Worm (Caenorhabditis elegans) whole organism, young adult: Measurements from ENCODE around the gene T19H12.6.
"Not testable (repeated sequence)": the region's sequence is repeated elsewhere in the genome, so short reads cannot be mapped to it uniquely, and the experiment has no call there.

Experiments
- F23B12.7 ChIP-seq: sonication (generic microtip); optimal IDR thresholded peaks from 2 replicates; lab custom pipeline; 2017; ENCODE audit warnings: missing genetic modification characterization, mild to moderate bottlenecking, missing compliant biosample characterization, antibody characterized with exemption, moderate library complexity; ENCODE audit not compliant: insufficient read depth
- F57A8.1 ChIP-seq: fragments of 200-800 bp; sonication (Bioruptor generic); optimal IDR thresholded peaks from 2 replicates; lab custom pipeline; 2018; ENCODE audit warnings: mild to moderate bottlenecking, missing genetic modification characterization, moderate library complexity, missing compliant biosample characterization
- Y53F4B.3 ChIP-seq: fragments of 200-800 bp; sonication (Bioruptor generic); IDR thresholded peaks from 2 replicates; pipeline ENCODE4 v1.3.6; 2022; ENCODE audit warnings: missing genetic modification reagents, missing genetic modification characterization, missing compliant biosample characterization
- Y53G8AR.9 ChIP-seq: fragments of 200-800 bp; sonication (Bioruptor generic); conservative IDR thresholded peaks from 2 replicates; pipeline ENCODE4 v1.3.6; 2022; ENCODE audit warnings: missing genetic modification reagents, missing genetic modification characterization, missing compliant biosample characterization
- ama-1 ChIP-seq, 3 experiments: fragments of 150-350 bp in 1 of 3; sonication (generic microtip) in 2 of 3; optimal IDR thresholded peaks; 2 replicates each; lab custom pipeline; 2014 to 2018; ENCODE audit warnings: missing biosample characterization in 2 of 3, missing genetic modification characterization in 2 of 3, missing genetic modification reagents in 2 of 3
- athp-1 ChIP-seq: sonication (generic microtip); optimal IDR thresholded peaks from 2 replicates; lab custom pipeline; 2017; ENCODE audit warnings: mild to moderate bottlenecking, missing genetic modification characterization, missing compliant biosample characterization
- attf-5 ChIP-seq: fragments of 200-800 bp; sonication (Bioruptor generic); optimal IDR thresholded peaks from 2 replicates; lab custom pipeline; 2018; ENCODE audit warnings: mild to moderate bottlenecking, missing genetic modification characterization, missing compliant biosample characterization
- attf-6 ChIP-seq: fragments of 200-800 bp; sonication (Bioruptor generic); IDR thresholded peaks from 2 replicates; pipeline ENCODE4 v1.3.6; 2022; ENCODE audit warnings: missing genetic modification reagents, missing genetic modification characterization, missing compliant biosample characterization
- bed-1 ChIP-seq: fragments of 200-800 bp; sonication (Bioruptor generic); IDR thresholded peaks from 2 replicates; pipeline ENCODE4 v1.3.6; 2022; ENCODE audit warnings: missing genetic modification reagents, missing genetic modification characterization, missing compliant biosample characterization
- ccch-3 ChIP-seq: fragments of 200-800 bp; sonication (Bioruptor generic); optimal IDR thresholded peaks from 2 replicates; lab custom pipeline; 2018; ENCODE audit warnings: mild to moderate bottlenecking, missing genetic modification characterization, missing compliant biosample characterization
- cebp-2 ChIP-seq: fragments of 200-800 bp; sonication (Bioruptor generic); IDR thresholded peaks from 2 replicates; pipeline ENCODE4 v1.3.6; 2022; ENCODE audit warnings: missing genetic modification characterization, missing compliant biosample characterization
- dox-1 ChIP-seq: fragments of 200-800 bp; sonication (Bioruptor generic); IDR thresholded peaks from 2 replicates; pipeline ENCODE4 v1.3.6; 2022; ENCODE audit warnings: missing genetic modification reagents, missing genetic modification characterization, missing compliant biosample characterization
- egl-18 ChIP-seq: fragments of 200-800 bp; sonication (Bioruptor generic); IDR thresholded peaks from 2 replicates; pipeline ENCODE4 v1.3.6; 2022; ENCODE audit warnings: missing genetic modification reagents, missing genetic modification characterization, missing compliant biosample characterization
- egrh-3 ChIP-seq: fragments of 200-800 bp; sonication (Bioruptor generic); IDR thresholded peaks from 2 replicates; pipeline ENCODE4 v1.3.6; 2022; ENCODE audit warnings: missing genetic modification reagents, missing genetic modification characterization, missing compliant biosample characterization
- gei-17 ChIP-seq: fragments of 200-800 bp; sonication (Bioruptor generic); optimal IDR thresholded peaks from 2 replicates; lab custom pipeline; 2018; ENCODE audit warnings: mild to moderate bottlenecking, missing genetic modification characterization, missing compliant biosample characterization
- him-1 ChIP-seq: sonication (generic microtip); optimal IDR thresholded peaks from 2 replicates; lab custom pipeline; 2016; ENCODE audit warnings: missing genotype, missing genetic modification reagents, missing genetic modification characterization, missing compliant biosample characterization
- hmg-1.2 ChIP-seq: fragments of 200-800 bp; sonication (Bioruptor generic); IDR thresholded peaks from 2 replicates; pipeline ENCODE4 v1.3.6; 2022; ENCODE audit warnings: missing genetic modification reagents, missing genetic modification characterization, missing compliant biosample characterization
- hrde-1 ChIP-seq: sonication (generic microtip); optimal IDR thresholded peaks from 2 replicates; lab custom pipeline; 2016; ENCODE audit warnings: missing genetic modification characterization, mild to moderate bottlenecking, missing compliant biosample characterization, moderate library complexity, missing genotype, missing genetic modification reagents, borderline replicate concordance
- lag-1 ChIP-seq: fragments of 200-800 bp; sonication (Bioruptor generic); IDR thresholded peaks from 2 replicates; pipeline ENCODE4 v1.3.6; 2022; ENCODE audit warnings: missing genetic modification reagents, missing genetic modification characterization, missing compliant biosample characterization
- let-526 ChIP-seq: fragments of 200-800 bp; sonication (Bioruptor generic); IDR thresholded peaks from 2 replicates; pipeline ENCODE4 v1.3.6; 2022; ENCODE audit warnings: missing genetic modification reagents, missing genetic modification characterization, missing compliant biosample characterization
- let-607 ChIP-seq, 2 experiments: fragments of 200-800 bp in 1 of 2; sonication (Bioruptor generic) in 1 of 2; sonication (generic microtip) in 1 of 2; optimal IDR thresholded peaks; 2 replicates each; lab custom pipeline; 2016 to 2018; ENCODE audit warnings: mild to moderate bottlenecking in 2 of 2, missing compliant biosample characterization in 2 of 2, missing genetic modification characterization in 2 of 2, moderate library complexity in 2 of 2, missing genotype in 1 of 2
- lir-1 ChIP-seq: fragments of 200-800 bp; sonication (Bioruptor generic); conservative IDR thresholded peaks from 2 replicates; pipeline ENCODE4 v1.3.6; 2022; ENCODE audit warnings: missing genetic modification reagents, missing genetic modification characterization, missing compliant biosample characterization
- mes-4 ChIP-seq: sonication (generic microtip); optimal IDR thresholded peaks from 2 replicates; lab custom pipeline; 2016; ENCODE audit warnings: missing genotype, missing genetic modification characterization, missing compliant biosample characterization
- nhr-120 ChIP-seq: fragments of 200-800 bp; sonication (Bioruptor generic); IDR thresholded peaks from 2 replicates; pipeline ENCODE4 v1.3.6; 2022; ENCODE audit warnings: missing genetic modification characterization, missing compliant biosample characterization
- nhr-179 ChIP-seq: sonication (generic microtip); optimal IDR thresholded peaks from 2 replicates; lab custom pipeline; 2016; ENCODE audit warnings: mild to moderate bottlenecking, missing genetic modification characterization, missing compliant biosample characterization
- nhr-80 ChIP-seq: sonication (generic microtip); optimal IDR thresholded peaks from 2 replicates; lab custom pipeline; 2016; ENCODE audit warnings: missing genetic modification characterization, missing compliant biosample characterization
- rcor-1 ChIP-seq: fragments of 200-800 bp; sonication (Bioruptor generic); IDR thresholded peaks from 2 replicates; pipeline ENCODE4 v1.3.6; 2022; ENCODE audit warnings: missing genetic modification reagents, missing genetic modification characterization, missing compliant biosample characterization
- sea-2 ChIP-seq: fragments of 200-800 bp; sonication (Bioruptor generic); IDR thresholded peaks from 2 replicates; pipeline ENCODE4 v1.3.6; 2022; ENCODE audit warnings: missing genetic modification characterization, missing compliant biosample characterization
- snpc-1.1 ChIP-seq: sonication (generic microtip); optimal IDR thresholded peaks from 2 replicates; lab custom pipeline; 2017; ENCODE audit warnings: missing genetic modification characterization, mild to moderate bottlenecking, missing compliant biosample characterization, antibody characterized with exemption, moderate library complexity, missing genotype, missing genetic modification reagents; ENCODE audit not compliant: insufficient read depth
- snpc-4 ChIP-seq, 5 experiments: fragments of 150-350 bp in 1 of 5; sonication (generic microtip) in 4 of 5; optimal IDR thresholded peaks; 2 replicates each; lab custom pipeline; 2014 to 2018; ENCODE audit warnings: missing genetic modification characterization in 5 of 5, missing biosample characterization in 3 of 5, antibody characterized with exemption in 2 of 5, mild to moderate bottlenecking in 2 of 5, missing compliant biosample characterization in 2 of 5, missing genotype in 2 of 5, moderate library complexity in 2 of 5, missing genetic modification reagents in 1 of 5
- sptf-2 ChIP-seq: fragments of 200-800 bp; sonication (Bioruptor generic); optimal IDR thresholded peaks from 2 replicates; lab custom pipeline; 2018; ENCODE audit warnings: mild to moderate bottlenecking, missing genetic modification characterization, missing compliant biosample characterization
- tbp1 ChIP-seq: fragments of 200-800 bp; sonication (Bioruptor generic); optimal IDR thresholded peaks from 2 replicates; lab custom pipeline; 2018; ENCODE audit warnings: mild to moderate bottlenecking, missing genetic modification characterization, missing compliant biosample characterization
- unc-130 ChIP-seq: sonication (generic microtip); optimal IDR thresholded peaks from 2 replicates; lab custom pipeline; 2016; ENCODE audit warnings: missing genetic modification reagents, missing genetic modification characterization, missing compliant biosample characterization
- xnd-1 ChIP-seq: sonication (generic microtip); optimal IDR thresholded peaks from 2 replicates; lab custom pipeline; 2016; ENCODE audit warnings: missing genotype, missing genetic modification reagents, missing genetic modification characterization, missing compliant biosample characterization
- ztf-25 ChIP-seq: fragments of 200-800 bp; sonication (Bioruptor generic); IDR thresholded peaks from 2 replicates; pipeline ENCODE4 v1.3.6; 2022; ENCODE audit warnings: missing genetic modification reagents, missing genetic modification characterization, missing compliant biosample characterization

T19H12.6 gene

DNA sequence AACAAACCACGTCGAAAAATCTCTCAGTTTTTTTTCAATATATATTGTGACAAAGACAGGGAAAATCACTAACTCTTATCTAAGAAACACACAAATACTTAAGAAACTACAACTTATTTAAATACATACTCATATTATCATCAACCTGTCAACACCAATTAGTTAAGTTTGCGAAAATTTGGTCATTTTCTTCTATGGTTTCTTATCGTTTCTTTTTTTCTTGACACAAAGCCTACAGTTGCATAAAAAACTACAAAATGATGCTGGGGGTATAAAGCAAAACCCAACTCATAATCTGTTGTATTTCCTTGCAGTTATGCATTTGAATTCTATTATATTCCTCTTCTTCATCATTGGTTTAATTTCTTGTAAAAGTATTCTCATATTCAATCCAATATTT is 23.6 kb upstream of the T19H12.6 start, which contains the start of gene ugt-67:
TSS of gene ugt-67 (plus strand) at position 301 of the 400 bp plus-strand sequence.
- TF ChIP-seq mes-4 (tag; lab: Kevin White, UChicago) (no peak), gei-17 (GFP tag; lab: Kevin White, UChicago) (no peak), sea-2 (GFP tag; lab: Robert Waterston, UW) (no peak), bed-1 (no peak), ccch-3 (GFP tag; lab: Kevin White, UChicago) (no peak), lag-1 (GFP tag; lab: Robert Waterston, UW) (no peak), ama-1 (optimal IDR thresholded peaks at IDR 0.05; lab: Kevin White, UChicago) (no peak), ama-1 (GFP tag; optimal IDR thresholded peaks at IDR 0.05; lab: Kevin White, UChicago) (no peak), hrde-1 (tag; lab: Kevin White, UChicago) (no peak), nhr-80 (tag; lab: Kevin White, UChicago) (no peak), Y53G8AR.9 (GFP tag; lab: Robert Waterston, UW) (no peak), dox-1 (GFP tag; lab: Robert Waterston, UW) (no peak), cebp-2 (GFP tag; lab: Robert Waterston, UW) (no peak), attf-6 (no peak), ztf-25 (no peak), lir-1 (GFP tag; lab: Robert Waterston, UW) (no peak), egrh-3 (GFP tag; lab: Robert Waterston, UW) (no peak), egl-18 (no peak), let-526 (no peak)

- TF ChIP-seq hmg-1.2 (GFP tag; lab: Robert Waterston, UW) (peak; percentile 62), snpc-4 (tag; optimal IDR thresholded peaks at IDR 0.05; lab: Kevin White, UChicago) (peak in 1 of 4 experiments; percentile 41)
- not testable (repeated sequence) for TF ChIP-seq snpc-4 (GFP tag; optimal IDR thresholded peaks at IDR 0.05; lab: Kevin White, UChicago)
These were observed 22.5 kb upstream of the T19H12.6 start, which contains the start of gene ugt-10 for ce11 chrV:4900020-4900419. Gene ugt-10 (minus strand): TSS chrV:4900120.

- TF ChIP-seq sea-2 (GFP tag; lab: Robert Waterston, UW) = no peak
- no peak for TF ChIP-seq ztf-25
- no peak for TF ChIP-seq unc-130 (GFP tag; lab: Kevin White, UChicago)
- no peak for TF ChIP-seq him-1 (tag; lab: Kevin White, UChicago)
- TF ChIP-seq egrh-3 (GFP tag; lab: Robert Waterston, UW) = no peak
- TF ChIP-seq F23B12.7 (tag; lab: Kevin White, UChicago) = no peak
- no peak for TF ChIP-seq nhr-179 (tag; lab: Kevin White, UChicago)
- TF ChIP-seq, all 124 proteins: peak for 0
These were observed 18.3 kb upstream of the T19H12.6 start, which contains the start of gene ugt-9 for ce11 chrV:4895744-4896143. Gene ugt-9 (plus strand): TSS chrV:4896048.

ce11 chrV:4894971-4895370 is 17.5 kb upstream of the T19H12.6 start, which contains the start of gene ugt-11:
Gene ugt-11 (minus strand): TSS chrV:4895071.
- TF ChIP-seq lag-1 (GFP tag; lab: Robert Waterston, UW) = no peak
- no peak for TF ChIP-seq xnd-1 (tag; lab: Kevin White, UChicago)
- no peak for TF ChIP-seq bed-1
- TF ChIP-seq athp-1 (tag; lab: Kevin White, UChicago) = no peak
- TF ChIP-seq let-526 = no peak
- TF ChIP-seq F57A8.1 (GFP tag; lab: Kevin White, UChicago) = no peak
- TF ChIP-seq him-1 (tag; lab: Kevin White, UChicago) = no peak
- TF ChIP-seq sptf-2 (GFP tag; lab: Kevin White, UChicago) = no peak
- no peak for TF ChIP-seq let-607 (tag; optimal IDR thresholded peaks at IDR 0.05; lab: Kevin White, UChicago)
- TF ChIP-seq Y53F4B.3 = no peak
- no peak for TF ChIP-seq snpc-1.1 (tag; lab: Kevin White, UChicago)
- TF ChIP-seq rcor-1 (GFP tag; lab: Robert Waterston, UW) = no peak
- TF ChIP-seq tbp1 (GFP tag; lab: Kevin White, UChicago) = no peak
- TF ChIP-seq nhr-120 (GFP tag; lab: Robert Waterston, UW) = no peak
- no peak for TF ChIP-seq attf-5 (GFP tag; lab: Kevin White, UChicago)
